Fruit fly (Drosophila melanogaster): ENCODE measurements around the gene Gr8a.

Gr8a gene

dm6 chrX:9201080-9201479 is 25.9 kb upstream of the Gr8a start (continued):
- TF ChIP-seq CG3281 (GFP tag; optimal IDR thresholded peaks at IDR 0.05) (peak; percentile 7), CG10543 (GFP tag; optimal IDR thresholded peaks at IDR 0.05) (peak; percentile 19), Drgx (GFP tag; IDR thresholded peaks at IDR 0.05) (no peak)

DNA sequence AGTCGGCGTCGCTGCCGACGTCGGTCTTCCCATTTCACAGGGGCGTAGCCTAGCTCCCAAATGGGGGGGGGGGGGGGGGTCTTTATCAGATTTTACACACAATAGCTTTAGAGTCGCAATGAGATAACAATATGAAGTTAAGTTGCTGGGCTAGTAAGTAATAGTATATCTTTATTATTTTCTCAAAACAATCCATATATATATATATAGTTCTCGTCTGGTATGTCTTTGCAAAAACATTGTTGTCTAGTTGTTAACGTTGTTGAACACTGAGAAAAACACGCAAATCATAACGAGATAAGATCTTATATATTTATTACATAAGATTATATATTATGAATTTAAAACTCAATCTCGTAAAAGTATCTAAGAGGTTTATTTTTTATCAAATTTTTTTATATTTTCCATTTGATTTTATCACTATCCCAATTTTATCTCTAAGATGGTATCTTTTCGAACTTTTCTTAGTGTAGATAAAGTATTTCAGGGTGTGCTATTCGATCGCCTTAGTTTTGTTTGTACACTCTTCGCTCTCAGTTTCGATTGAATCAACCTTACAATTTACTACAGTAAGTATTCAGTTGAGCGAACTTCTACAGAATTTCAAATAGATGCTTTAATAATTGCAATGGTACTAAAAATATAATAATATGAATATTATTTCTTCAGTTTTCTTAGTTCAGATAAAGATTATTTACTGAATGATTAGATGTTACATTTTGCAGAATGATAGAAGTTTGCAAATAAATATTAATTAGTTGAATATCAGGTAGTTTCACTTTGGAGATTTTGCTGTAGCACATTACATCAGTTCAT is 24.9 kb upstream of the Gr8a start:
- TF ChIP-seq CG3726 (GFP tag; IDR thresholded peaks at IDR 0.05) (no peak), CG7745 (tag; optimal IDR thresholded peaks at IDR 0.05) (no peak), tup (GFP tag; optimal IDR thresholded peaks at IDR 0.05) (no peak), CG15696 (tag; optimal IDR thresholded peaks at IDR 0.05) (peak; percentile 34), CG9817 (tag; optimal IDR thresholded peaks at IDR 0.05) (peak; percentile 81), fd96Cb (tag; optimal IDR thresholded peaks at IDR 0.05) (peak; percentile 39), sna (GFP tag; IDR thresholded peaks at IDR 0.05; ENCODE audit: partially characterized antibody) (no peak), CG4282 (GFP tag; optimal IDR thresholded peaks at IDR 0.05) (no peak), shn (GFP tag; optimal IDR thresholded peaks at IDR 0.05) (no peak), CG1603 (tag; optimal IDR thresholded peaks at IDR 0.05) (peak; percentile 17), CG17186 (GFP tag; optimal IDR thresholded peaks at IDR 0.05) (no peak), NC2α (GFP tag; optimal IDR thresholded peaks at IDR 0.05) (no peak), Drgx (GFP tag; IDR thresholded peaks at IDR 0.05) (peak; percentile 83), CG1233 (GFP tag; optimal IDR thresholded peaks at IDR 0.05) (peak; percentile 58), croc (GFP tag; conservative IDR thresholded peaks at IDR 0.05) (peak; percentile 42; the same call in 1 of the 3 replicates), NFAT (GFP tag; IDR thresholded peaks at IDR 0.05) (peak; percentile 96), CG6689 (GFP tag; IDR thresholded peaks at IDR 0.05) (peak; percentile 92), rib (GFP tag; IDR thresholded peaks at IDR 0.05) (peak; percentile 90), CG18011 (GFP tag; optimal IDR thresholded peaks at IDR 0.05) (peak; percentile 63), CG6765 (GFP tag; optimal IDR thresholded peaks at IDR 0.05) (peak; percentile 78), chinmo (GFP tag; IDR thresholded peaks at IDR 0.05; ENCODE audit: partially characterized antibody) (no peak), Hr78 (GFP tag; optimal IDR thresholded peaks at IDR 0.05) (no peak), GATAe (GFP tag; conservative IDR thresholded peaks at IDR 0.05) (peak; percentile 57; the same call in 1 of the 2 replicates), CG2889 (GFP tag; IDR thresholded peaks at IDR 0.05) (peak; percentile 69; the same call in 2 of the 3 replicates), CG12299 (tag; optimal IDR thresholded peaks at IDR 0.05) (peak; percentile 55), exex (tag; optimal IDR thresholded peaks at IDR 0.05) (peak; percentile 53), CG14667 (GFP tag; IDR thresholded peaks at IDR 0.05) (peak; percentile 55), CG10654 (GFP tag; optimal IDR thresholded peaks at IDR 0.05) (no peak), fd3F (GFP tag; optimal IDR thresholded peaks at IDR 0.05) (peak; percentile 77), YL-1 (GFP tag; optimal IDR thresholded peaks at IDR 0.05) (no peak), Trl (optimal IDR thresholded peaks at IDR 0.05) (peak in 1 of 2 experiments; percentile 9), Trl (GFP tag; optimal IDR thresholded peaks at IDR 0.05) (no peak), CG11560 (tag; IDR thresholded peaks at IDR 0.05) (peak; percentile 79), CG10462 (GFP tag; optimal IDR thresholded peaks at IDR 0.05) (no peak), NfI (GFP tag; optimal IDR thresholded peaks at IDR 0.05) (peak; percentile 69), CG17361 (GFP tag; IDR thresholded peaks at IDR 0.05) (peak; percentile 79; the same call in 2 of the 3 replicates), Dll (GFP tag; IDR thresholded peaks at IDR 0.05; ENCODE audit: partially characterized antibody) (no peak), CG9609 (GFP tag; optimal IDR thresholded peaks at IDR 0.05) (peak; percentile 37), hth (optimal IDR thresholded peaks at IDR 0.05) (no peak), Sry-β (GFP tag; optimal IDR thresholded peaks at IDR 0.05) (no peak), CG1832 (GFP tag; optimal IDR thresholded peaks at IDR 0.05) (no peak), MESR4 (GFP tag; optimal IDR thresholded peaks at IDR 0.05) (no peak), jigr1 (GFP tag; IDR thresholded peaks at IDR 0.05) (no peak), oc (tag; optimal IDR thresholded peaks at IDR 0.05) (no peak), aop (GFP tag; IDR thresholded peaks at IDR 0.05) (no peak)

Measured in whole organism, embryonic.